Worm (Caenorhabditis elegans): Measurements from ENCODE around the gene jac-1.

DNA sequence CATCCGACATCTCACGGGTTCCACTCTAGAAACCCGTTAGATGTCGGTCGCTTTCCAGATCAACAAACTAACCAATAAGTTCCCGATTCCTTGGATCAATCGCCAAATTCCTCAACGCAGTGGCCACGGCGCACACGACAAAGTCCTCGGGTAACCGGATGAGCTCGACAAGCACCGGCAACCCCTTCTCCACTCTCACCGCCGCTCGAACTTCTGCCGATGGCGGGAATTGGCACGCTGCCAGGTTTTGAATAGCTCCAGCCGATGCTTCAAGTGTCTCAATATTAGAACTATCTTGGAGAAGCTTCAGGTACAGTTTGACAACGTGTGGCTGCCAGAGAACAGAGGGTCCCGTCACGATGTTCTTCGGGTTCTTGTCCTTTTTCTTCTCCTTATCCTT is 27.0 kb downstream of the jac-1 start:
- TF ChIP-seq flt-1 (GFP tag; IDR thresholded peaks at IDR 0.05) (no peak), ama-1 (optimal IDR thresholded peaks at IDR 0.05) (no peak), F13C5.2 (tag; optimal IDR thresholded peaks at IDR 0.05) (no peak), hnd-1 (tag; optimal IDR thresholded peaks at IDR 0.05) (no peak), tbx-11 (GFP tag; IDR thresholded peaks at IDR 0.05) (no peak), scrt-1 (GFP tag; IDR thresholded peaks at IDR 0.05) (no peak), ceh-13 (GFP tag; optimal IDR thresholded peaks at IDR 0.05) (no peak), B0310.2 (tag; optimal IDR thresholded peaks at IDR 0.05) (no peak), sea-1 (GFP tag; conservative IDR thresholded peaks at IDR 0.05) (no peak), tbx-37 (GFP tag; conservative IDR thresholded peaks at IDR 0.05) (no peak), hmg-4 (GFP tag; optimal IDR thresholded peaks at IDR 0.05) (no peak)
